Fruit fly (Drosophila melanogaster) whole organism, embryonic: ENCODE measurements around the gene Dcps.

Source experiments
- Adf1 ChIP-seq: fragments of 200-800 bp; sonication (Bioruptor generic); IDR thresholded peaks from 2 replicates; pipeline ENCODE4 v1.3.6; 2022; ENCODE audit warnings: missing biosample characterization, missing genetic modification characterization
- Atf6 ChIP-seq: fragments of 200-800 bp; sonication (Bioruptor generic); IDR thresholded peaks from 2 replicates; pipeline ENCODE4 v1.3.6; 2022; ENCODE audit warnings: missing biosample characterization, missing genetic modification characterization
- C15 ChIP-seq: fragments of 200-800 bp; sonication (Bioruptor generic); IDR thresholded peaks from 3 replicates; pipeline ENCODE4 v1.3.6; 2022; ENCODE audit warnings: missing biosample characterization, missing genetic modification characterization
- CG11504 ChIP-seq: fragments of 200-800 bp; sonication (Bioruptor generic); optimal IDR thresholded peaks from 3 replicates; lab custom pipeline; 2019; ENCODE audit warnings: missing biosample characterization, mild to moderate bottlenecking, missing genetic modification characterization, moderate library complexity
- CG12104 ChIP-seq: fragments of 200-800 bp; sonication (Bioruptor generic); optimal IDR thresholded peaks from 3 replicates; lab custom pipeline; 2016; ENCODE audit warnings: missing biosample characterization, missing genetic modification characterization
- CG12155 ChIP-seq: fragments of 200-800 bp; sonication (Bioruptor generic); optimal IDR thresholded peaks from 3 replicates; lab custom pipeline; 2016; ENCODE audit warnings: missing biosample characterization, missing genetic modification characterization
- CG12219 ChIP-seq: fragments of 200-800 bp; sonication (Bioruptor generic); optimal IDR thresholded peaks from 3 replicates; lab custom pipeline; 2018; ENCODE audit warnings: missing biosample characterization, mild to moderate bottlenecking, missing genetic modification characterization
- CG13287 ChIP-seq: fragments of 200-800 bp; sonication (Bioruptor generic); IDR thresholded peaks from 2 replicates; pipeline ENCODE4 v1.3.6; 2022; ENCODE audit warnings: missing biosample characterization, missing genetic modification characterization; ENCODE audit not compliant: partially characterized antibody
- CG14710 ChIP-seq: fragments of 200-800 bp; sonication (Bioruptor generic); optimal IDR thresholded peaks from 3 replicates; lab custom pipeline; 2019; ENCODE audit warnings: missing biosample characterization, mild to moderate bottlenecking, missing genetic modification characterization, moderate library complexity
- CG16779 ChIP-seq: fragments of 200-800 bp; sonication (Bioruptor generic); IDR thresholded peaks from 2 replicates; pipeline ENCODE4 v1.3.6; 2022; ENCODE audit warnings: missing biosample characterization, missing genetic modification characterization
- CG17612 ChIP-seq: fragments of 200-800 bp; sonication (Bioruptor generic); IDR thresholded peaks from 2 replicates; pipeline ENCODE4 v1.3.6; 2022; ENCODE audit warnings: missing biosample characterization, missing genetic modification characterization
- CG1832 ChIP-seq: fragments of 200-800 bp; sonication (Bioruptor generic); optimal IDR thresholded peaks from 2 replicates; lab custom pipeline; 2017; ENCODE audit warnings: missing biosample characterization, mild to moderate bottlenecking, missing genetic modification characterization, inconsistent platforms
- CG18619 ChIP-seq: fragments of 200-800 bp; sonication (Bioruptor generic); optimal IDR thresholded peaks from 3 replicates; lab custom pipeline; 2017; ENCODE audit warnings: missing biosample characterization, mild to moderate bottlenecking, missing genetic modification characterization
- CG2202 ChIP-seq: fragments of 200-800 bp; sonication (Bioruptor generic); optimal IDR thresholded peaks from 2 replicates; lab custom pipeline; 2018; ENCODE audit warnings: missing biosample characterization, mild to moderate bottlenecking, missing genetic modification characterization
- CG30403 ChIP-seq: fragments of 200-800 bp; sonication (Bioruptor generic); optimal IDR thresholded peaks from 3 replicates; lab custom pipeline; 2016; ENCODE audit warnings: missing biosample characterization, missing genetic modification characterization
- CG31388 ChIP-seq: fragments of 200-800 bp; sonication (Bioruptor generic); optimal IDR thresholded peaks from 2 replicates; lab custom pipeline; 2016; ENCODE audit warnings: missing biosample characterization, missing genetic modification characterization
- CG3407 ChIP-seq: fragments of 200-800 bp; sonication (Bioruptor generic); optimal IDR thresholded peaks from 2 replicates; lab custom pipeline; 2018; ENCODE audit warnings: missing biosample characterization, mild to moderate bottlenecking, missing genetic modification characterization
- CG3838 ChIP-seq: fragments of 200-800 bp; sonication (Bioruptor generic); optimal IDR thresholded peaks from 3 replicates; lab custom pipeline; 2016; ENCODE audit warnings: missing biosample characterization, missing genetic modification characterization
- CG7928 ChIP-seq: fragments of 200-800 bp; sonication (Bioruptor generic); optimal IDR thresholded peaks from 2 replicates; lab custom pipeline; 2017; ENCODE audit warnings: missing biosample characterization, mild to moderate bottlenecking, missing genetic modification characterization
- CG9727 ChIP-seq: fragments of 200-800 bp; sonication (Bioruptor generic); optimal IDR thresholded peaks from 3 replicates; lab custom pipeline; 2017; ENCODE audit warnings: missing biosample characterization, mild to moderate bottlenecking, missing genetic modification characterization
- CG9817 ChIP-seq: fragments of 200-800 bp; sonication (Bioruptor generic); optimal IDR thresholded peaks from 2 replicates; lab custom pipeline; 2018; ENCODE audit warnings: missing biosample characterization, mild to moderate bottlenecking, missing genetic modification characterization, moderate library complexity
- CG9932 ChIP-seq: fragments of 200-800 bp; sonication (Bioruptor generic); IDR thresholded peaks from 2 replicates; pipeline ENCODE4 v1.3.6; 2022; ENCODE audit warnings: missing biosample characterization, missing genetic modification characterization
- CHES-1-like ChIP-seq: fragments of 200-800 bp; sonication (Bioruptor generic); optimal IDR thresholded peaks from 2 replicates; lab custom pipeline; 2016; ENCODE audit warnings: missing biosample characterization, missing genetic modification characterization
- Dek ChIP-seq: fragments of 200-800 bp; sonication (Bioruptor generic); optimal IDR thresholded peaks from 3 replicates; lab custom pipeline; 2019; ENCODE audit warnings: missing biosample characterization, mild to moderate bottlenecking, missing genetic modification characterization, moderate library complexity
- Eip74EF ChIP-seq, 2 experiments: fragments of 200-800 bp in 1 of 2; fragments of >200 bp in 1 of 2; sonication (Bioruptor generic) in 1 of 2; optimal IDR thresholded peaks; 2 replicates each; lab custom pipeline; 2017 to 2019; ENCODE audit warnings: missing biosample characterization in 2 of 2, missing genetic modification characterization in 2 of 2, mild to moderate bottlenecking in 1 of 2, moderate library complexity in 1 of 2
- Hr78 ChIP-seq, 2 experiments: fragments of 200-800 bp in 1 of 2; fragments of >200 bp in 1 of 2; sonication (Bioruptor generic) in 1 of 2; optimal IDR thresholded peaks; 2 replicates each; lab custom pipeline; 2017 to 2019; ENCODE audit warnings: missing biosample characterization in 2 of 2, missing genetic modification characterization in 2 of 2, mild to moderate bottlenecking in 1 of 2, moderate library complexity in 1 of 2
- Oli ChIP-seq: fragments of 200-800 bp; sonication (Bioruptor generic); optimal IDR thresholded peaks from 2 replicates; lab custom pipeline; 2018; ENCODE audit warnings: missing biosample characterization, mild to moderate bottlenecking, missing genetic modification characterization, moderate library complexity
- Optix ChIP-seq: fragments of 200-800 bp; sonication (Bioruptor generic); IDR thresholded peaks from 3 replicates; pipeline ENCODE4 v1.3.6; 2022; ENCODE audit warnings: missing biosample characterization, missing genetic modification characterization
- Poxn ChIP-seq: fragments of 200-800 bp; sonication (Bioruptor generic); IDR thresholded peaks from 2 replicates; pipeline ENCODE4 v1.3.6; 2022; ENCODE audit warnings: missing biosample characterization, missing genetic modification characterization
- Sry-δ ChIP-seq: fragments of 200-800 bp; sonication (Bioruptor generic); optimal IDR thresholded peaks from 2 replicates; lab custom pipeline; 2016; ENCODE audit warnings: missing biosample characterization, missing genetic modification characterization
- Usf ChIP-seq: fragments of 200-800 bp; sonication (Bioruptor generic); optimal IDR thresholded peaks from 2 replicates; lab custom pipeline; 2017; ENCODE audit warnings: missing genotype, missing biosample characterization, missing genetic modification characterization
- YL-1 ChIP-seq: fragments of 200-800 bp; sonication (Bioruptor generic); optimal IDR thresholded peaks from 3 replicates; lab custom pipeline; 2017; ENCODE audit warnings: missing biosample characterization, mild to moderate bottlenecking, missing genetic modification characterization
- ab ChIP-seq: fragments of 200-800 bp; sonication (Bioruptor generic); optimal IDR thresholded peaks from 2 replicates; lab custom pipeline; 2016; ENCODE audit warnings: missing biosample characterization, missing genetic modification characterization
- amos ChIP-seq: fragments of 200-800 bp; sonication (Bioruptor generic); IDR thresholded peaks from 2 replicates; pipeline ENCODE4 v1.3.6; 2022; ENCODE audit warnings: missing biosample characterization, missing genetic modification characterization; ENCODE audit not compliant: partially characterized antibody
- bab2 ChIP-seq: fragments of 200-800 bp; sonication (Bioruptor generic); optimal IDR thresholded peaks from 2 replicates; lab custom pipeline; 2016; ENCODE audit warnings: missing biosample characterization, missing genetic modification characterization
- bsh ChIP-seq, 2 experiments: fragments of 200-800 bp; sonication (Bioruptor generic); optimal IDR thresholded peaks; 2 replicates each; lab custom pipeline; 2017 to 2018; ENCODE audit warnings: mild to moderate bottlenecking in 2 of 2, missing biosample characterization in 2 of 2, missing genetic modification characterization in 2 of 2, moderate library complexity in 1 of 2
- chm ChIP-seq: fragments of 200-800 bp; sonication (Bioruptor generic); IDR thresholded peaks from 2 replicates; pipeline ENCODE4 v1.3.6; 2022; ENCODE audit warnings: missing biosample characterization, missing genetic modification characterization
- corto ChIP-seq: fragments of 200-800 bp; sonication (Bioruptor generic); optimal IDR thresholded peaks from 2 replicates; lab custom pipeline; 2016; ENCODE audit warnings: missing biosample characterization, mild to moderate bottlenecking, missing genetic modification characterization, moderate library complexity
- gcm2 ChIP-seq: fragments of 200-800 bp; sonication (Bioruptor generic); optimal IDR thresholded peaks from 2 replicates; lab custom pipeline; 2016; ENCODE audit warnings: missing biosample characterization, missing genetic modification characterization
- gsb-n ChIP-seq: fragments of 200-800 bp; sonication (Bioruptor generic); optimal IDR thresholded peaks from 3 replicates; lab custom pipeline; 2018; ENCODE audit warnings: missing biosample characterization, mild to moderate bottlenecking, missing genetic modification characterization
- lab ChIP-seq: fragments of 200-800 bp; sonication (Bioruptor generic); optimal IDR thresholded peaks from 3 replicates; lab custom pipeline; 2017; ENCODE audit warnings: missing biosample characterization, missing genetic modification characterization, mild to moderate bottlenecking, moderate library complexity, missing genetic modification reagents
- otp ChIP-seq: fragments of 200-800 bp; sonication (Bioruptor generic); IDR thresholded peaks from 3 replicates; pipeline ENCODE4, ENCODE4 v1.3.6; 2022; ENCODE audit warnings: missing biosample characterization, missing genetic modification characterization
- psq ChIP-seq: fragments of 200-800 bp; sonication (Bioruptor generic); optimal IDR thresholded peaks from 2 replicates; lab custom pipeline; 2017; ENCODE audit warnings: missing biosample characterization, missing genetic modification characterization
- repo ChIP-seq: fragments of 200-800 bp; sonication (Bioruptor generic); optimal IDR thresholded peaks from 2 replicates; lab custom pipeline; 2016; ENCODE audit warnings: missing biosample characterization, missing genetic modification characterization
- sisA ChIP-seq: fragments of 200-800 bp; sonication (Bioruptor generic); IDR thresholded peaks from 2 replicates; pipeline ENCODE4 v1.3.6; 2022; ENCODE audit warnings: missing biosample characterization, missing genetic modification characterization
- so ChIP-seq: fragments of 200-800 bp; sonication (Bioruptor generic); IDR thresholded peaks from 3 replicates; pipeline ENCODE4 v1.3.6; 2022; ENCODE audit warnings: missing biosample characterization, missing genetic modification characterization
- ttk ChIP-seq: fragments of 200-800 bp; sonication (Bioruptor generic); IDR thresholded peaks from 2 replicates; pipeline ENCODE4 v2.1.2; 2022; ENCODE audit warnings: missing biosample characterization, missing genetic modification characterization
- unpg ChIP-seq: fragments of 200-800 bp; sonication (Bioruptor generic); optimal IDR thresholded peaks from 3 replicates; lab custom pipeline; 2018; ENCODE audit warnings: missing biosample characterization, mild to moderate bottlenecking, missing genetic modification characterization, moderate library complexity
- yki ChIP-seq: fragments of >200 bp; optimal IDR thresholded peaks from 3 replicates; lab custom pipeline; 2018
- zen2 ChIP-seq: fragments of 200-800 bp; sonication (Bioruptor generic); IDR thresholded peaks from 3 replicates; pipeline ENCODE4 v1.3.6; 2022; ENCODE audit warnings: missing biosample characterization, missing genetic modification characterization; ENCODE audit not compliant: partially characterized antibody

The Dcps gene

dm6 chr3R:5705469-5706067 is 49.0 kb downstream of the Dcps start (continued):
- TF ChIP-seq unpg (no peak), CG9727 (peak; percentile 69), chm (GFP tag; lab: Robert Waterston, UW) (no peak), CG30403 (GFP tag; lab: Kevin White, UChicago) (peak; percentile 69), CG3838 (no peak), CG1832 (no peak), CG13287 (GFP tag; lab: Robert Waterston, UW) (no peak), CG12219 (peak; percentile 68), yki (lab: Kevin White, UChicago) (no peak), CG31388 (no peak), Poxn (GFP tag; lab: Robert Waterston, UW) (no peak), CG16779 (GFP tag; lab: Robert Waterston, UW) (no peak), psq (GFP tag; lab: Kevin White, UChicago) (no peak), Optix (GFP tag; lab: Robert Waterston, UW) (no peak), CG9817 (peak; percentile 57), CHES-1-like (peak; percentile 26), ttk (GFP tag; lab: Robert Waterston, UW) (0 out of 2 replicates have a peak, but pooled peaks have one; percentile 6), CG18619 (GFP tag; lab: Kevin White, UChicago) (peak; percentile 59), Atf6 (GFP tag; lab: Robert Waterston, UW) (peak; percentile 55; the same call in 1 of the 2 replicates), CG2202 (peak; percentile 12), gcm2 (GFP tag; lab: Kevin White, UChicago) (no peak), otp (GFP tag; lab: Robert Waterston, UW) (no peak), amos (GFP tag; lab: Robert Waterston, UW) (no peak), CG14710 (tag; lab: Kevin White, UChicago) (no peak), CG17612 (GFP tag; lab: Robert Waterston, UW) (no peak), zen2 (GFP tag; lab: Robert Waterston, UW) (no peak), CG9932 (GFP tag; lab: Robert Waterston, UW) (peak; percentile 46; the same call in 1 of the 2 replicates), CG12155 (GFP tag; lab: Kevin White, UChicago) (peak; percentile 36), bab2 (GFP tag; lab: Kevin White, UChicago) (peak; percentile 3), corto (no peak), CG3407 (peak; percentile 36), repo (GFP tag; lab: Kevin White, UChicago) (no peak), Usf (GFP tag; lab: Kevin White, UChicago) (peak; percentile 25), Adf1 (no peak), Hr78 (GFP tag; optimal IDR thresholded peaks at IDR 0.05; lab: Kevin White, UChicago) (no peak), CG11504 (no peak), gsb-n (tag; lab: Kevin White, UChicago) (no peak), so (GFP tag; lab: Robert Waterston, UW) (no peak; the same call in 2 of the 3 replicates), CG7928 (GFP tag; lab: Kevin White, UChicago) (peak; percentile 1), C15 (no peak), Dek (peak; percentile 47), Sry-δ (GFP tag; lab: Kevin White, UChicago) (no peak), Oli (tag; lab: Kevin White, UChicago) (peak; percentile 76), sisA (GFP tag; lab: Robert Waterston, UW) (peak; percentile 39; the same call in 1 of the 2 replicates), bsh (GFP tag; optimal IDR thresholded peaks at IDR 0.05; lab: Kevin White, UChicago) (peak in 1 of 2 experiments; percentile 76), YL-1 (no peak), lab (GFP tag; lab: Kevin White, UChicago) (peak; percentile 66), ab (GFP tag; lab: Kevin White, UChicago) (no peak), Eip74EF (GFP tag; optimal IDR thresholded peaks at IDR 0.05; lab: Kevin White, UChicago) (no peak), CG12104 (GFP tag; lab: Kevin White, UChicago) (peak; percentile 29)
